Worm (Caenorhabditis elegans) whole organism, L1 larva: ENCODE measurements around the gene T22B7.22.

ENCODE experiments used
- nhr-76 ChIP-seq: sonication (generic microtip); optimal IDR thresholded peaks from 2 replicates; lab custom pipeline; 2017; ENCODE audit warnings: missing biosample characterization, missing genetic modification characterization
- rnt-1 ChIP-seq: sonication (generic microtip); optimal IDR thresholded peaks from 2 replicates; lab custom pipeline; 2016; ENCODE audit warnings: mild to moderate bottlenecking, missing genetic modification characterization, moderate library complexity, missing compliant biosample characterization

- TF ChIP-seq rnt-1 (no peak), nhr-76 (tag; lab: Kevin White, UChicago) (no peak)
Observed at ce11 chrX:5621793-5622192, 38.0 kb upstream of the T22B7.22 start.
